Fruit fly (Drosophila melanogaster) whole organism, pupa: ENCODE data around the gene Lcp65Ag1.

Source experiments
- CG10348 ChIP-seq: fragments of 200-800 bp; sonication (Bioruptor generic); IDR thresholded peaks from 2 replicates; pipeline ENCODE4 v1.3.6; 2022; ENCODE audit warnings: missing biosample characterization, missing genetic modification characterization
- CG32121 ChIP-seq: fragments of 200-800 bp; sonication (Bioruptor generic); IDR thresholded peaks from 2 replicates; pipeline ENCODE4 v1.3.6; 2022; ENCODE audit warnings: missing biosample characterization, missing genetic modification characterization
- CG4496 ChIP-seq: fragments of 200-800 bp; sonication (Bioruptor generic); IDR thresholded peaks from 3 replicates; pipeline ENCODE4 v1.3.6; 2022; ENCODE audit warnings: missing biosample characterization, missing genetic modification characterization
- CG8159 ChIP-seq: fragments of 200-800 bp; sonication (Bioruptor generic); optimal IDR thresholded peaks from 3 replicates; lab custom pipeline; 2018; ENCODE audit warnings: missing biosample characterization, mild to moderate bottlenecking, missing genetic modification characterization, moderate library complexity
- EcR ChIP-seq: fragments of 200-800 bp; sonication (Bioruptor generic); optimal IDR thresholded peaks from 3 replicates; lab custom pipeline; 2019; ENCODE audit warnings: missing biosample characterization, missing genetic modification characterization, mild to moderate bottlenecking, moderate library complexity, missing genetic modification reagents
- Pif1A ChIP-seq: fragments of 200-800 bp; sonication (Bioruptor generic); optimal IDR thresholded peaks from 3 replicates; lab custom pipeline; 2016; ENCODE audit warnings: missing biosample characterization, missing genetic modification characterization
- Pif1B ChIP-seq: fragments of 200-800 bp; sonication (Bioruptor generic); optimal IDR thresholded peaks from 3 replicates; lab custom pipeline; 2016; ENCODE audit warnings: missing biosample characterization, missing genetic modification characterization
- gl ChIP-seq: fragments of 200-800 bp; sonication (Bioruptor generic); optimal IDR thresholded peaks from 2 replicates; lab custom pipeline; 2018; ENCODE audit warnings: missing biosample characterization, mild to moderate bottlenecking, missing genetic modification characterization
- rn ChIP-seq: fragments of 200-800 bp; sonication (Bioruptor generic); IDR thresholded peaks from 2 replicates; pipeline ENCODE4 v1.3.6; 2022; ENCODE audit warnings: missing biosample characterization, missing genetic modification characterization

dm6 chr3L:6133546-6133945, 1.5 kb downstream of the Lcp65Ag1 start, which contains the start of gene Lcp65Ag2:
- TF ChIP-seq CG32121 (GFP tag; lab: Robert Waterston, UW) (no peak), CG8159 (tag; lab: Kevin White, UChicago) (no peak), EcR (GFP tag; lab: Kevin White, UChicago) (no peak), CG4496 (GFP tag; lab: Robert Waterston, UW) (no peak), CG10348 (GFP tag; lab: Robert Waterston, UW) (no peak), gl (tag; lab: Kevin White, UChicago) (no peak), Pif1A (GFP tag; lab: Kevin White, UChicago) (no peak), Pif1B (GFP tag; lab: Kevin White, UChicago) (no peak), rn (GFP tag; lab: Robert Waterston, UW) (no peak)
